Worm (Caenorhabditis elegans) whole organism, L4 larva: Measurements from ENCODE around the gene frpr-9.
A peak's percentile ranks its signal among the peaks of the same experiment; 100 is the strongest.

ENCODE experiments used
- F37D6.2 ChIP-seq: sonication (generic microtip); optimal IDR thresholded peaks from 2 replicates; lab custom pipeline; 2016; ENCODE audit warnings: mild to moderate bottlenecking, missing genetic modification characterization, missing compliant biosample characterization
- T20F7.1 ChIP-seq: fragments of 200-800 bp; sonication (Bioruptor generic); optimal IDR thresholded peaks from 2 replicates; lab custom pipeline; 2018; ENCODE audit warnings: mild to moderate bottlenecking, missing genetic modification characterization, missing compliant biosample characterization
- Y48G9A.11 ChIP-seq: fragments of 200-800 bp; sonication (Bioruptor generic); IDR thresholded peaks from 2 replicates; pipeline ENCODE4 v1.3.6; 2022; ENCODE audit warnings: missing genetic modification reagents, missing genetic modification characterization, missing compliant biosample characterization
- ZK337.2 ChIP-seq: fragments of 200-800 bp; sonication (Bioruptor generic); IDR thresholded peaks from 2 replicates; pipeline ENCODE4 v1.3.6; 2022; ENCODE audit warnings: missing genetic modification reagents, missing genetic modification characterization, missing compliant biosample characterization
- ceh-28 ChIP-seq: fragments of 150-350 bp; optimal IDR thresholded peaks from 2 replicates; lab custom pipeline; 2014; ENCODE audit warnings: missing biosample characterization, missing genetic modification reagents, missing genetic modification characterization
- ceh-44 ChIP-seq: fragments of 200-800 bp; sonication (Bioruptor generic); IDR thresholded peaks from 2 replicates; pipeline ENCODE4 v1.3.6; 2022; ENCODE audit warnings: missing genetic modification reagents, missing genetic modification characterization, missing compliant biosample characterization
- ces-1 ChIP-seq: fragments of 150-350 bp; sonication (generic microtip); optimal IDR thresholded peaks from 4 replicates; lab custom pipeline; 2014; ENCODE audit warnings: missing biosample characterization, missing genetic modification reagents, missing genetic modification characterization
- daf-16 ChIP-seq, 3 experiments: sonication (generic microtip); optimal IDR thresholded peaks; 2 replicates each; lab custom pipeline; 2016 to 2017; ENCODE audit warnings: missing genetic modification characterization in 3 of 3, missing genetic modification reagents in 3 of 3, mild to moderate bottlenecking in 2 of 3, missing compliant biosample characterization in 2 of 3, missing biosample characterization in 1 of 3, moderate library complexity in 1 of 3
- dmd-6 ChIP-seq: fragments of 200-800 bp; sonication (Bioruptor generic); IDR thresholded peaks from 2 replicates; pipeline ENCODE4 v1.3.6; 2022; ENCODE audit warnings: missing genetic modification reagents, missing genetic modification characterization, missing compliant biosample characterization
- dmd-9 ChIP-seq: fragments of 200-800 bp; sonication (Bioruptor generic); IDR thresholded peaks from 2 replicates; pipeline ENCODE4 v1.3.6; 2022; ENCODE audit warnings: missing genetic modification reagents, missing genetic modification characterization, missing compliant biosample characterization
- dpl-1 ChIP-seq: fragments of 150-350 bp; optimal IDR thresholded peaks from 2 replicates; lab custom pipeline; 2014; ENCODE audit warnings: missing biosample characterization, missing genetic modification reagents, missing genetic modification characterization
- egl-27 ChIP-seq: sonication (generic microtip); optimal IDR thresholded peaks from 3 replicates; lab custom pipeline; 2017; ENCODE audit warnings: missing biosample characterization, missing genetic modification reagents, missing genetic modification characterization
- egl-43 ChIP-seq: fragments of 200-800 bp; sonication (Bioruptor generic); IDR thresholded peaks from 2 replicates; pipeline ENCODE4 v1.3.6; 2022; ENCODE audit warnings: missing genetic modification reagents, missing genetic modification characterization, missing compliant biosample characterization
- fkh-10 ChIP-seq: fragments of 150-350 bp; optimal IDR thresholded peaks from 2 replicates; lab custom pipeline; 2014; ENCODE audit warnings: missing biosample characterization, missing genetic modification reagents, missing genetic modification characterization
- fos-1 ChIP-seq: fragments of 150-350 bp; optimal IDR thresholded peaks from 2 replicates; lab custom pipeline; 2014; ENCODE audit warnings: missing biosample characterization, missing genetic modification characterization
- gei-8 ChIP-seq: fragments of 200-800 bp; sonication (Bioruptor generic); optimal IDR thresholded peaks from 2 replicates; lab custom pipeline; 2018; ENCODE audit warnings: mild to moderate bottlenecking, missing genetic modification characterization, missing compliant biosample characterization
- hlh-30 ChIP-seq: sonication (generic microtip); optimal IDR thresholded peaks from 2 replicates; lab custom pipeline; 2017; ENCODE audit warnings: antibody characterized with exemption, mild to moderate bottlenecking, missing genetic modification characterization, missing compliant biosample characterization; ENCODE audit not compliant: insufficient read depth
- hmg-1.1 ChIP-seq: fragments of 200-800 bp; sonication (Bioruptor generic); IDR thresholded peaks from 2 replicates; pipeline ENCODE4 v1.3.6; 2022; ENCODE audit warnings: missing genetic modification reagents, missing genetic modification characterization, missing compliant biosample characterization
- lin-15B ChIP-seq: fragments of 150-350 bp; sonication (generic microtip); optimal IDR thresholded peaks from 3 replicates; lab custom pipeline; 2014; ENCODE audit warnings: missing biosample characterization, missing genetic modification characterization
- lin-38 ChIP-seq: fragments of 200-800 bp; sonication (Bioruptor generic); IDR thresholded peaks from 2 replicates; pipeline ENCODE4 v1.3.6; 2022; ENCODE audit warnings: missing genetic modification reagents, missing genetic modification characterization, missing compliant biosample characterization
- lsy-2 ChIP-seq, 2 experiments: fragments of 150-350 bp in 1 of 2; sonication (generic microtip) in 1 of 2; optimal IDR thresholded peaks; 2 replicates each; lab custom pipeline; 2014 to 2017; ENCODE audit warnings: missing biosample characterization in 2 of 2, missing genetic modification characterization in 2 of 2
- madf-5 ChIP-seq, 2 experiments: fragments of 200-800 bp; sonication (Bioruptor generic); IDR thresholded peaks; 2 replicates each; pipeline ENCODE4 v1.3.6; 2022; ENCODE audit warnings: missing compliant biosample characterization in 2 of 2, missing genetic modification characterization in 2 of 2
- mdt-29 ChIP-seq: fragments of 200-800 bp; sonication (Bioruptor generic); IDR thresholded peaks from 2 replicates; pipeline ENCODE4 v1.3.6; 2022; ENCODE audit warnings: missing genetic modification reagents, missing genetic modification characterization, missing compliant biosample characterization
- mep-1 ChIP-seq: fragments of 150-350 bp; sonication (generic microtip); optimal IDR thresholded peaks from 3 replicates; lab custom pipeline; 2014; ENCODE audit warnings: missing biosample characterization, missing genetic modification characterization
- mxl-3 ChIP-seq: fragments of 200-800 bp; sonication (Bioruptor generic); optimal IDR thresholded peaks from 2 replicates; lab custom pipeline; 2018; ENCODE audit warnings: mild to moderate bottlenecking, missing genetic modification characterization, missing compliant biosample characterization
- nhr-102 ChIP-seq: sonication (generic microtip); optimal IDR thresholded peaks from 2 replicates; lab custom pipeline; 2016; ENCODE audit warnings: mild to moderate bottlenecking, missing genetic modification characterization, moderate library complexity, missing compliant biosample characterization
- nhr-28 ChIP-seq: fragments of 150-350 bp; optimal IDR thresholded peaks from 2 replicates; lab custom pipeline; 2014; ENCODE audit warnings: missing biosample characterization, missing genetic modification characterization
- nhr-41 ChIP-seq: fragments of 200-800 bp; sonication (Bioruptor generic); IDR thresholded peaks from 2 replicates; pipeline ENCODE4 v1.3.6; 2022; ENCODE audit warnings: missing genetic modification reagents, missing genetic modification characterization, missing compliant biosample characterization
- nhr-6 ChIP-seq: fragments of 150-350 bp; optimal IDR thresholded peaks from 2 replicates; lab custom pipeline; 2014; ENCODE audit warnings: missing biosample characterization, missing genetic modification characterization
- nhr-77 ChIP-seq: fragments of 150-350 bp; optimal IDR thresholded peaks from 2 replicates; lab custom pipeline; 2014; ENCODE audit warnings: missing biosample characterization, missing genetic modification characterization
- pha-4 ChIP-seq, 2 experiments: fragments of 150-350 bp in 1 of 2; fragments of 200-800 bp in 1 of 2; sonication (Bioruptor generic) in 1 of 2; IDR thresholded peaks in 1 of 2; optimal IDR thresholded peaks in 1 of 2; 2 replicates each; pipeline versions ENCODE4 v1.3.6 to Lab custom; 2014 to 2022; ENCODE audit warnings: missing genetic modification characterization in 2 of 2, missing genetic modification reagents in 2 of 2, missing biosample characterization in 1 of 2, missing compliant biosample characterization in 1 of 2
- php-3 ChIP-seq: fragments of 200-800 bp; sonication (Bioruptor generic); IDR thresholded peaks from 2 replicates; pipeline ENCODE4 v1.3.6; 2022; ENCODE audit warnings: missing genetic modification reagents, missing genetic modification characterization, missing compliant biosample characterization
- rbr-2 ChIP-seq: sonication (generic microtip); optimal IDR thresholded peaks from 2 replicates; lab custom pipeline; 2016; ENCODE audit warnings: missing genotype, missing genetic modification characterization, missing compliant biosample characterization
- spr-1 ChIP-seq: sonication (generic microtip); optimal IDR thresholded peaks from 2 replicates; lab custom pipeline; 2016; ENCODE audit warnings: mild to moderate bottlenecking, missing genetic modification characterization, missing compliant biosample characterization
- unc-39 ChIP-seq: sonication (generic microtip); optimal IDR thresholded peaks from 2 replicates; lab custom pipeline; 2017; ENCODE audit warnings: missing biosample characterization, missing genetic modification characterization
- unc-62 ChIP-seq, 3 experiments: fragments of 150-350 bp in 1 of 3; sonication (generic microtip); optimal IDR thresholded peaks in 2 of 3; peaks in 1 of 3; 1 replicate in 1 of 3; 2 replicates in 2 of 3; lab custom pipeline; 2014 to 2017; ENCODE audit warnings: missing biosample characterization in 3 of 3, missing genetic modification characterization in 3 of 3, missing genetic modification reagents in 3 of 3, missing genotype in 1 of 3
- vab-7 ChIP-seq: fragments of 200-800 bp; sonication (Bioruptor generic); IDR thresholded peaks from 2 replicates; pipeline ENCODE4 v1.3.6; 2022; ENCODE audit warnings: missing genetic modification reagents, missing genetic modification characterization, missing compliant biosample characterization
- ztf-7 ChIP-seq: fragments of 150-350 bp; optimal IDR thresholded peaks from 2 replicates; lab custom pipeline; 2014; ENCODE audit warnings: missing biosample characterization, missing genetic modification characterization

Gene frpr-9

DNA sequence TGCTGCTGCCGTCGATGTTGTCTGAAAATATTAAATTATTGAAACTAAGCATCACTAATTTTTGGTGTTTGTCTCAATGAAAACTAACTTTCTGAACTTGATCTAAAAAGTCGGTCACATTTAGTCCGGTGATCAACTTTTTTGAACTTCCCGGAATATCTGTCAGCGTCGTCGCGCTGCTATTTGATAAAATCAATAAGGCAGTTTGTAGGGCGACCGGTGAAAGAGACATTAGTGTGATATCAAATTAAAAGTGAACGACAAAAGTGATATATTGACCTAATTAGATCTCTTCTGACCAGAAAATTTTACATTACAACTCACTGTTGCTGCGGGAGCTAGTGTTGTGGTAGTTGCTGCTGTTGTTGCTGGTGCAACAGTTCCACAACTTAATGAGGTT, 21.0 kb upstream of the frpr-9 start (continued):
- TF ChIP-seq ces-1 (GFP tag; lab: Kevin White, UChicago) (no peak), Y48G9A.11 (GFP tag; lab: Robert Waterston, UW) (no peak), mxl-3 (GFP tag; lab: Kevin White, UChicago) (no peak), nhr-102 (no peak), mep-1 (no peak)

DNA sequence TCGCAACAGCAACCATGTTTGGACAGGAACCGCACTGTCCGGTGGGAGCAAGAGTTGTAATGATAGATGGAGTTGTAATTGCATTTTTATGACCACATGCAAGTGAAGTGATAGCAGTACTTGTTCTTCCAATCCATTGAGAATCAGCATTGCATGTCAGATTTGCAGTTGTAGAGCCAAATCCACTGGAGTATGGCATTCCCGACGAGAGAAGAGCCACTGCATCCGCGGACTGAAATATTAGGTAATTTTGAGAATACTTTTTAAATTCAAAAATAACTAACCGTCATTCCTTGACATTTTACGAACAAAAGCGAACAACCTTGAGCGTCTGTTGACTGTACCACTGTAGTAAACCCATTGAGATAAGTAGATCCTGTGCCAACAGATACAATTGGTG, 16.8 kb upstream of the frpr-9 start:
- no peak for TF ChIP-seq gei-8
- peak in 1 of 2 experiments; percentile 91 for TF ChIP-seq unc-62 (GFP tag; optimal IDR thresholded peaks at IDR 0.05 in 1 of 2; lab: Kevin White, UChicago)
- no peak for TF ChIP-seq unc-62 (tag; optimal IDR thresholded peaks at IDR 0.05; lab: Kevin White, UChicago)

DNA sequence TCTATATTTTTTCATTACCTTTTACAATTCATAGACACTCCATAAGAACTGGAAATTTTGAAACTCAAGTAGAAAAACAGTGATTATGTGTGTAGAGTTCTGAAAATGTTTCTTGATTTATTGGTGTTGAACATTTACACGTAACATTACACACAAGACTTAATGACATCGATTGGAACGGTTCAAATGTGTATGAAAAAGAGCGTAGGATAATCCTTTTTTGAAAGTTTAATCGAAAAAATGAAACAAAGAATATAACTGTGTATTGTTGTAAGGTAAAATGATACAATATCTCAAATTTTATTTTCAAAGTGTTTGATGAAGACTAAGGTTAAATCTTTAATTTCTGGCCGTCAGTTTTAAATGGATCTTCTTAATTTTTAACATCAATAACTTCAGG, 10.8 kb upstream of the frpr-9 start, which contains the start of gene fig-1:
Gene fig-1 (minus strand): TSS at position 101 of the 400 bp plus-strand sequence.
- TF ChIP-seq mdt-29 (GFP tag; lab: Robert Waterston, UW) (no peak), spr-1 (tag; lab: Kevin White, UChicago) (no peak)

- TF ChIP-seq madf-5 (GFP tag; IDR thresholded peaks at IDR 0.05; lab: Robert Waterston, UW) (no peak), vab-7 (GFP tag; lab: Robert Waterston, UW) (no peak), nhr-102 (no peak)
- TF ChIP-seq, all 104 proteins: peak for 0
Observed at ce11 chrV:10998797-10999196, 6.9 kb downstream of the frpr-9 start, which contains the start of gene F53B7.7. TSS of gene F53B7.7 (plus strand) at chrV:10999097.

DNA sequence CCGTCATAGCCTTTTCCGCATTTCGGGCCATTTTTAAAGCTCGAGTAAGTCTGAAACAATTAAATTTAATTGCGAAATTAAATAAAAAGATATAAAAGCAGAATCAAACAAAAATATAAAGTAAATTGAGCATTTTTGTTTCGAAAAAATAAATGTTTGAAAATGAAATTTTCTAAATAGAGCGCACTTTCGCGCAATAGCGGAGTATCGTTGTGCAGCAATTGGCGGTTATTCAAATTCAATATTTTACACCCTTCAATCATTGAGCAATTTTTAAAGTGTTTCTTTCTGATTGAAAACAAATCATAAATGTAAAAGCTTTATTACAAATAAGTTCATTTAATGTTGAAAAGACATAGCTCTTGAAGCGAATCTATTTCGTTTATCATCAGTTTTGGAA, 8.8 kb downstream of the frpr-9 start, which contains the start of gene isy-1:
Gene isy-1 (minus strand): TSS at position 50 of the 400 bp plus-strand sequence.
- TF ChIP-seq ceh-28: no peak
- TF ChIP-seq fkh-10: no peak
- TF ChIP-seq pha-4 (GFP tag; IDR thresholded peaks at IDR 0.05; lab: Robert Waterston, UW): no peak
- TF ChIP-seq pha-4 (tag; optimal IDR thresholded peaks at IDR 0.05; lab: Kevin White, UChicago): peak; percentile 13
- no peak for TF ChIP-seq ZK337.2
- TF ChIP-seq gei-8: no peak
- TF ChIP-seq dmd-6 (GFP tag; lab: Robert Waterston, UW): no peak
- no peak for TF ChIP-seq daf-16 (GFP tag; optimal IDR thresholded peaks at IDR 0.05; lab: Kevin White, UChicago)
- peak; percentile 19 for TF ChIP-seq daf-16 (tag; optimal IDR thresholded peaks at IDR 0.05; lab: Kevin White, UChicago)
- TF ChIP-seq lin-38 (GFP tag; lab: Robert Waterston, UW): peak; percentile 89
- no peak for TF ChIP-seq dmd-9 (GFP tag; lab: Robert Waterston, UW)
- TF ChIP-seq egl-43 (GFP tag; lab: Robert Waterston, UW): no peak
- TF ChIP-seq Y48G9A.11 (GFP tag; lab: Robert Waterston, UW): peak; percentile 86
- TF ChIP-seq nhr-77: peak; percentile 60
- TF ChIP-seq hlh-30 (tag; lab: Kevin White, UChicago): peak; percentile 54
- TF ChIP-seq dpl-1 (GFP tag; lab: Kevin White, UChicago): peak; percentile 94
- peak; percentile 16 for TF ChIP-seq rbr-2 (tag; lab: Kevin White, UChicago)
- TF ChIP-seq lin-15B (tag; lab: Kevin White, UChicago): peak; percentile 34
- TF ChIP-seq nhr-41 (GFP tag; lab: Robert Waterston, UW): no peak
- TF ChIP-seq lsy-2 (tag; optimal IDR thresholded peaks at IDR 0.05; lab: Kevin White, UChicago): peak in 1 of 2 experiments; percentile 86
- no peak for TF ChIP-seq ztf-7 (tag; lab: Kevin White, UChicago)
- TF ChIP-seq F37D6.2 (tag; lab: Kevin White, UChicago): no peak
- peak; percentile 53 for TF ChIP-seq nhr-28 (tag; lab: Kevin White, UChicago)
- TF ChIP-seq nhr-6 (tag; lab: Kevin White, UChicago): peak; percentile 70
- TF ChIP-seq T20F7.1 (GFP tag; lab: Kevin White, UChicago): peak; percentile 96
- TF ChIP-seq hmg-1.1 (GFP tag; lab: Robert Waterston, UW): 0 out of 2 replicates have a peak, but pooled peaks have one; percentile 18
- TF ChIP-seq php-3 (GFP tag; lab: Robert Waterston, UW): no peak
- no peak for TF ChIP-seq fos-1 (tag; lab: Kevin White, UChicago)
- TF ChIP-seq ceh-44 (GFP tag; lab: Robert Waterston, UW): no peak
- no peak for TF ChIP-seq egl-27
- TF ChIP-seq unc-39: no peak
- TF ChIP-seq ces-1 (GFP tag; lab: Kevin White, UChicago): peak; percentile 32
- TF ChIP-seq, all 104 proteins: peak for 15
